Fruit fly (Drosophila melanogaster) S2 (cell line): ENCODE measurements around the gene CG31077.

Source experiments
- CG8478 ChIP-seq: fragments of >200 bp; optimal IDR thresholded peaks from 2 replicates; lab custom pipeline; 2018
- CTCF ChIP-seq, 2 experiments: fragments of >200 bp; optimal IDR thresholded peaks; 2 replicates each; lab custom pipeline; 2018

Gene CG31077

dm6 chr3R:27005338-27005737, 5.8 kb downstream of the CG31077 start, which contains the start of gene CG6296:
TSS of gene CG6296 (minus strand) at chr3R:27005469.
- TF ChIP-seq CG8478 (lab: Kevin White, UChicago), result no peak
- TF ChIP-seq CTCF (optimal IDR thresholded peaks at IDR 0.05; lab: Kevin White, UChicago), result no peak

DNA sequence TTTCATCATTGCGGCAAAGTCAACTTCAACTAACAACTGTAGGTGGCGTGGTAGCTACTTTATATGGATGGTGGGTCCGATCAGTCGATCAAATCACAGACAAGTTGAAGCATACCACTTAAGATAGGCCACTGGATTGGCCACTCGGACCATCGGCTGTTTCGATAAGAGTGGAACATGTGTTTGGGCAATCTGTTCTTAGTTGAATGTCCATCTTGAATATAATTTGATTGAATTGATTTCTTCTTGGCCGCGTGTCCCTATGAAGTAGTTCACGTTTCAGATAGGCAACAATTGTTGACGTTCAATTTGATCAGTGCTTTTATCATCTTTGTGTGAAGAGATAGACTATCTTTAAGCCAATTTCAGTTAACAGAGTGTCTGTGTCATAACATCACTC, 7.5 kb downstream of the CG31077 start, which contains the start of gene CG6295:
TSS of gene CG6295 (minus strand) at position 34 of the 400 bp plus-strand sequence.
- TF ChIP-seq CG8478 (lab: Kevin White, UChicago) (no peak), CTCF (optimal IDR thresholded peaks at IDR 0.05; lab: Kevin White, UChicago) (no peak)

- TF ChIP-seq CTCF (optimal IDR thresholded peaks at IDR 0.05; lab: Kevin White, UChicago) (no peak), CG8478 (lab: Kevin White, UChicago) (no peak)
These were observed 18.6 kb downstream of the CG31077 start, which contains the start of gene CG17192 for dm6 chr3R:27018187-27018586. TSS of gene CG17192 (minus strand) at chr3R:27018287.

- TF ChIP-seq CTCF (optimal IDR thresholded peaks at IDR 0.05; lab: Kevin White, UChicago) (no peak), CG8478 (lab: Kevin White, UChicago) (no peak)
These were observed 20.2 kb downstream of the CG31077 start, which contains the start of gene CG17191 for dm6 chr3R:27019701-27020172. TSS of gene CG17191 (minus strand) at chr3R:27019751.

- TF ChIP-seq CG8478 (lab: Kevin White, UChicago), result no peak
- no peak for TF ChIP-seq CTCF (optimal IDR thresholded peaks at IDR 0.05; lab: Kevin White, UChicago)
These were observed 21.7 kb downstream of the CG31077 start, which contains the start of gene CG6283 for dm6 chr3R:27021278-27021677. TSS of gene CG6283 (minus strand) at chr3R:27021378.

dm6 chr3R:27023117-27023516, 23.6 kb downstream of the CG31077 start, which contains the start of gene CG6277:
TSS of gene CG6277 (minus strand) at chr3R:27023217.
- TF ChIP-seq CG8478 (lab: Kevin White, UChicago) (no peak), CTCF (optimal IDR thresholded peaks at IDR 0.05; lab: Kevin White, UChicago) (no peak)

dm6 chr3R:27026009-27026408, 26.5 kb downstream of the CG31077 start, which contains the start of gene CG6271:
TSS of gene CG6271 (minus strand) at chr3R:27026109.
- TF ChIP-seq CG8478 (lab: Kevin White, UChicago), result no peak
- TF ChIP-seq CTCF (optimal IDR thresholded peaks at IDR 0.05; lab: Kevin White, UChicago), result no peak

- TF ChIP-seq CG8478 (lab: Kevin White, UChicago) (no peak), CTCF (optimal IDR thresholded peaks at IDR 0.05; lab: Kevin White, UChicago) (no peak)
These were observed 34.4 kb downstream of the CG31077 start for dm6 chr3R:27033935-27034334.

DNA sequence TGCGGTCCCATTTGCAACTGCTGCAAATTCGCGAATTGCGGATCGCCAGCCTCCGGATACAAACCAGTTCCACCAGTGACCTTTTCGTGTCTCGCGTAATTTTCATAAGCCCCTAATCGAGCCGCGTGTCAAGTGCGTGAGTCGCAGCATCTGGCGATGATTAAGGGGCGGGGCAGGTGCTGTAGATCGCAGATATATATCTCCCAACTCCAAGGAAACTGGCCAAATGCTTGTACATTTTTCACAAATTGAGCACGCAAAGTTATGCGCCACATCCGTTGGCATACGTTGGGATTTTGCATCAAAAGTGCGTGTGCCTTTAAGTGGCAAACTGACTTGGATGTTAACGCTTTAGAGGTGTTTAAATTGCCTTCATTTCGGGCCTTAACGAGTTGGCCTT, 40.5 kb downstream of the CG31077 start:
- TF ChIP-seq CG8478 (lab: Kevin White, UChicago) (no peak), CTCF (optimal IDR thresholded peaks at IDR 0.05; lab: Kevin White, UChicago) (no peak)

dm6 chr3R:27048561-27049270, 49.2 kb downstream of the CG31077 start, which contains the start of gene TwdlT:
TSS of gene TwdlT (plus strand) at chr3R:27049220.
- no peak for TF ChIP-seq CG8478 (lab: Kevin White, UChicago)
- no peak for TF ChIP-seq CTCF (optimal IDR thresholded peaks at IDR 0.05; lab: Kevin White, UChicago)

dm6 chr3R:27049549-27049948, 50.0 kb downstream of the CG31077 start:
- no peak for TF ChIP-seq CG8478 (lab: Kevin White, UChicago)
- TF ChIP-seq CTCF (optimal IDR thresholded peaks at IDR 0.05; lab: Kevin White, UChicago), result no peak
